Worm (Caenorhabditis elegans) whole organism, early embryonic: ENCODE measurements around the gene cpb-1.

Source experiments
- B0310.2 ChIP-seq: sonication (generic microtip); optimal IDR thresholded peaks from 2 replicates; lab custom pipeline; 2016; ENCODE audit warnings: mild to moderate bottlenecking, missing genetic modification characterization, missing compliant biosample characterization
- F13C5.2 ChIP-seq: sonication (generic microtip); optimal IDR thresholded peaks from 2 replicates; lab custom pipeline; 2017; ENCODE audit warnings: mild to moderate bottlenecking, missing genetic modification characterization, inconsistent platforms, missing compliant biosample characterization
- aly-1 ChIP-seq: sonication (generic microtip); optimal IDR thresholded peaks from 2 replicates; lab custom pipeline; 2016; ENCODE audit warnings: missing genetic modification characterization, missing compliant biosample characterization
- ama-1 ChIP-seq: fragments of 150-350 bp; optimal IDR thresholded peaks from 2 replicates; lab custom pipeline; 2014
- ceh-13 ChIP-seq: fragments of 200-800 bp; sonication (Bioruptor generic); optimal IDR thresholded peaks from 2 replicates; lab custom pipeline; 2018; ENCODE audit warnings: mild to moderate bottlenecking, missing genetic modification characterization, missing compliant biosample characterization
- ceh-36 ChIP-seq: sonication (generic microtip); optimal IDR thresholded peaks from 2 replicates; lab custom pipeline; 2016; ENCODE audit warnings: missing genetic modification characterization, inconsistent platforms, missing compliant biosample characterization
- ets-7 ChIP-seq: sonication (generic microtip); optimal IDR thresholded peaks from 2 replicates; lab custom pipeline; 2016; ENCODE audit warnings: missing genotype, missing genetic modification characterization, missing compliant biosample characterization
- flt-1 ChIP-seq: fragments of 200-800 bp; sonication (Bioruptor generic); IDR thresholded peaks from 2 replicates; pipeline ENCODE4 v1.3.6; 2022; ENCODE audit warnings: missing genetic modification characterization, missing compliant biosample characterization
- hmbx-1 ChIP-seq: sonication (generic microtip); optimal IDR thresholded peaks from 2 replicates; lab custom pipeline; 2016; ENCODE audit warnings: mild to moderate bottlenecking, missing genetic modification characterization, missing compliant biosample characterization
- hmg-4 ChIP-seq: fragments of 200-800 bp; sonication (Bioruptor generic); optimal IDR thresholded peaks from 2 replicates; lab custom pipeline; 2018; ENCODE audit warnings: mild to moderate bottlenecking, missing genetic modification characterization, missing compliant biosample characterization
- hnd-1 ChIP-seq: sonication (generic microtip); optimal IDR thresholded peaks from 2 replicates; lab custom pipeline; 2016; ENCODE audit warnings: missing genetic modification characterization, missing compliant biosample characterization
- pes-1 ChIP-seq: fragments of 200-800 bp; sonication (Bioruptor generic); IDR thresholded peaks from 2 replicates; pipeline ENCODE4 v1.3.6; 2022; ENCODE audit warnings: missing genetic modification reagents, missing genetic modification characterization, missing compliant biosample characterization
- scrt-1 ChIP-seq: fragments of 200-800 bp; sonication (Bioruptor generic); IDR thresholded peaks from 2 replicates; pipeline ENCODE4 v1.3.6; 2022; ENCODE audit warnings: missing genetic modification characterization, missing compliant biosample characterization
- sea-1 ChIP-seq: fragments of 200-800 bp; sonication (Bioruptor generic); conservative IDR thresholded peaks from 2 replicates; pipeline ENCODE4 v1.3.6; 2022; ENCODE audit warnings: missing genetic modification characterization, missing compliant biosample characterization
- tbx-11 ChIP-seq: fragments of 200-800 bp; sonication (Bioruptor generic); IDR thresholded peaks from 2 replicates; pipeline ENCODE4 v1.3.6; 2022; ENCODE audit warnings: missing genetic modification characterization, missing compliant biosample characterization
- tbx-37 ChIP-seq: fragments of 200-800 bp; sonication (Bioruptor generic); conservative IDR thresholded peaks from 2 replicates; pipeline ENCODE4 v1.3.6; 2022; ENCODE audit warnings: missing genetic modification reagents, missing genetic modification characterization, missing compliant biosample characterization
- tra-4 ChIP-seq: sonication (generic microtip); optimal IDR thresholded peaks from 2 replicates; lab custom pipeline; 2017; ENCODE audit warnings: missing genetic modification characterization, missing compliant biosample characterization

The cpb-1 gene

ce11 chrIII:9336807-9337206 lies 14.7 kb downstream of the cpb-1 start:
- no peak for TF ChIP-seq ceh-13 (GFP tag; lab: Kevin White, UChicago)
- TF ChIP-seq tra-4 (tag; lab: Kevin White, UChicago): no peak
- no peak for TF ChIP-seq scrt-1 (GFP tag; lab: Robert Waterston, UW)
- no peak for TF ChIP-seq F13C5.2 (tag; lab: Kevin White, UChicago)
- no peak for TF ChIP-seq sea-1 (GFP tag; lab: Robert Waterston, UW)
- no peak for TF ChIP-seq B0310.2 (tag; lab: Kevin White, UChicago)
- TF ChIP-seq aly-1: no peak
- TF ChIP-seq tbx-11 (GFP tag; lab: Robert Waterston, UW): no peak
- no peak for TF ChIP-seq tbx-37 (GFP tag; lab: Robert Waterston, UW)
- TF ChIP-seq ets-7: no peak
- no peak for TF ChIP-seq hmbx-1 (tag; lab: Kevin White, UChicago)
- no peak for TF ChIP-seq hnd-1 (tag; lab: Kevin White, UChicago)
- no peak for TF ChIP-seq flt-1 (GFP tag; lab: Robert Waterston, UW)
- no peak for TF ChIP-seq pes-1 (GFP tag; lab: Robert Waterston, UW)
- TF ChIP-seq ceh-36: no peak
- no peak for TF ChIP-seq hmg-4 (GFP tag; lab: Kevin White, UChicago)
- no peak for TF ChIP-seq ama-1 (lab: Kevin White, UChicago)

ce11 chrIII:9337968-9338367 lies 15.9 kb downstream of the cpb-1 start:
- TF ChIP-seq pes-1 (GFP tag; lab: Robert Waterston, UW): no peak
- TF ChIP-seq ceh-36: no peak
- no peak for TF ChIP-seq aly-1
- no peak for TF ChIP-seq F13C5.2 (tag; lab: Kevin White, UChicago)
- TF ChIP-seq flt-1 (GFP tag; lab: Robert Waterston, UW): no peak
- no peak for TF ChIP-seq tbx-11 (GFP tag; lab: Robert Waterston, UW)
- no peak for TF ChIP-seq hmbx-1 (tag; lab: Kevin White, UChicago)
- no peak for TF ChIP-seq tra-4 (tag; lab: Kevin White, UChicago)
- TF ChIP-seq hmg-4 (GFP tag; lab: Kevin White, UChicago): no peak
- no peak for TF ChIP-seq hnd-1 (tag; lab: Kevin White, UChicago)

- 0 out of 2 replicates have a peak, but pooled peaks have one; percentile 13 for TF ChIP-seq sea-1 (GFP tag; lab: Robert Waterston, UW)
- TF ChIP-seq hmg-4 (GFP tag; lab: Kevin White, UChicago): no peak
Observed at ce11 chrIII:9340025-9340424, 17.9 kb downstream of the cpb-1 start.

- TF ChIP-seq tra-4 (tag; lab: Kevin White, UChicago) (no peak), tbx-37 (GFP tag; lab: Robert Waterston, UW) (no peak), B0310.2 (tag; lab: Kevin White, UChicago) (no peak), scrt-1 (GFP tag; lab: Robert Waterston, UW) (no peak)
Observed at ce11 chrIII:9344347-9344746, 22.2 kb downstream of the cpb-1 start, which contains the start of gene emb-9. Gene emb-9, minus strand, starts transcription at chrIII:9344447.

- TF ChIP-seq tra-4 (tag; lab: Kevin White, UChicago) (no peak), flt-1 (GFP tag; lab: Robert Waterston, UW) (no peak), B0310.2 (tag; lab: Kevin White, UChicago) (no peak), scrt-1 (GFP tag; lab: Robert Waterston, UW) (no peak), tbx-37 (GFP tag; lab: Robert Waterston, UW) (no peak), ceh-13 (GFP tag; lab: Kevin White, UChicago) (no peak), hmbx-1 (tag; lab: Kevin White, UChicago) (no peak), tbx-11 (GFP tag; lab: Robert Waterston, UW) (no peak), ceh-36 (no peak), ama-1 (lab: Kevin White, UChicago) (no peak), ets-7 (no peak), aly-1 (no peak), sea-1 (GFP tag; lab: Robert Waterston, UW) (no peak), F13C5.2 (tag; lab: Kevin White, UChicago) (no peak), pes-1 (GFP tag; lab: Robert Waterston, UW) (no peak), hmg-4 (GFP tag; lab: Kevin White, UChicago) (no peak)
Observed at ce11 chrIII:9346114-9346513, 24.0 kb downstream of the cpb-1 start.

ce11 chrIII:9346722-9347121 lies 24.6 kb downstream of the cpb-1 start:
- TF ChIP-seq flt-1 (GFP tag; lab: Robert Waterston, UW) (no peak), sea-1 (GFP tag; lab: Robert Waterston, UW) (no peak), hmg-4 (GFP tag; lab: Kevin White, UChicago) (no peak), tbx-37 (GFP tag; lab: Robert Waterston, UW) (no peak), ets-7 (no peak), ceh-13 (GFP tag; lab: Kevin White, UChicago) (no peak), ama-1 (lab: Kevin White, UChicago) (no peak), pes-1 (GFP tag; lab: Robert Waterston, UW) (no peak), hnd-1 (tag; lab: Kevin White, UChicago) (no peak), aly-1 (no peak), scrt-1 (GFP tag; lab: Robert Waterston, UW) (no peak), B0310.2 (tag; lab: Kevin White, UChicago) (no peak), hmbx-1 (tag; lab: Kevin White, UChicago) (no peak), tbx-11 (GFP tag; lab: Robert Waterston, UW) (no peak), ceh-36 (no peak), F13C5.2 (tag; lab: Kevin White, UChicago) (no peak), tra-4 (tag; lab: Kevin White, UChicago) (no peak)

- TF ChIP-seq F13C5.2 (tag; lab: Kevin White, UChicago) (no peak), ama-1 (lab: Kevin White, UChicago) (no peak), ets-7 (no peak), B0310.2 (tag; lab: Kevin White, UChicago) (no peak), scrt-1 (GFP tag; lab: Robert Waterston, UW) (no peak), sea-1 (GFP tag; lab: Robert Waterston, UW) (no peak), hmg-4 (GFP tag; lab: Kevin White, UChicago) (no peak)
Observed at ce11 chrIII:9353814-9354213, 31.7 kb downstream of the cpb-1 start.
